Fruit fly (Drosophila melanogaster): ENCODE measurements around the gene Spag1.

dm6 chr3R:26957132-26957531, 9.5 kb downstream of the Spag1 start:
- TF ChIP-seq Crg-1 (GFP tag; optimal IDR thresholded peaks at IDR 0.05) = no peak
- TF ChIP-seq ovo (GFP tag; optimal IDR thresholded peaks at IDR 0.05) = no peak
- TF ChIP-seq Hr96 (GFP tag; optimal IDR thresholded peaks at IDR 0.05) = no peak
